Worm (Caenorhabditis elegans): ENCODE data around the gene F13H10.5.

The F13H10.5 gene

DNA sequence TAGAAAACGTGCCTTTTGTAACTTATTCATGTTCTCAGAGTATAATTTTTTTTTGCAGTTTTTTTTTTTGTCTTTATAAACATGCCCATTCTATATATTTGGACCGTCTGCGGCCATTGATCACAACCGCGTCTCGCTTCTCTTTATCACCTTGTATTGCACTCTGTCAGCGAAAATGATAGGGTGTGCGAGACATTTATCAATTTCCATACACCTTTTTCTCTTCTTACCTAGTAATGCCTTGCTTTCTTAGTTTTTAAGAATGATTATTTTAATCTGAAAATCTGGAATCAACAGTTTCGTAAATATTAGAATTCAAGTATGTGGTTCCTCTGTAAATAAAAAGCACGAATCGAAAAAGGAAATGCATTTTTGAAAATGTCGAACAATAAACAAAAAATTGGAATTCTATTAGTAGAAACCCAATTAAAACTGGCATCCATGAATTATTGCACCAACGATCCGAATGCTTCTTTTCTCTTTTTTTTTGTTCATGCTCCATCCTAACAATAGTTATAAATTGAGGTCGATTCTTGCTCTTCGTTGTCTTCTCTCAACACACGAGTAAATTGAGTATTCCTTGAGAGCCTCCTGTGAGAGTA, 46.4 kb downstream of the F13H10.5 start:
- TF ChIP-seq nhr-77 (tag; optimal IDR thresholded peaks at IDR 0.05), result peak; percentile 26
- no peak for TF ChIP-seq ztf-4 (tag; optimal IDR thresholded peaks at IDR 0.05)
- no peak for TF ChIP-seq snpc-4 (tag; optimal IDR thresholded peaks at IDR 0.05)
- no peak for TF ChIP-seq skn-1 (tag; optimal IDR thresholded peaks at IDR 0.05)
- TF ChIP-seq pqm-1 (tag; optimal IDR thresholded peaks at IDR 0.05), result peak; percentile 45
- TF ChIP-seq elt-2 (tag; optimal IDR thresholded peaks at IDR 0.05), result peak; percentile 69
- no peak for TF ChIP-seq nhr-23 (tag; optimal IDR thresholded peaks at IDR 0.05)

DNA sequence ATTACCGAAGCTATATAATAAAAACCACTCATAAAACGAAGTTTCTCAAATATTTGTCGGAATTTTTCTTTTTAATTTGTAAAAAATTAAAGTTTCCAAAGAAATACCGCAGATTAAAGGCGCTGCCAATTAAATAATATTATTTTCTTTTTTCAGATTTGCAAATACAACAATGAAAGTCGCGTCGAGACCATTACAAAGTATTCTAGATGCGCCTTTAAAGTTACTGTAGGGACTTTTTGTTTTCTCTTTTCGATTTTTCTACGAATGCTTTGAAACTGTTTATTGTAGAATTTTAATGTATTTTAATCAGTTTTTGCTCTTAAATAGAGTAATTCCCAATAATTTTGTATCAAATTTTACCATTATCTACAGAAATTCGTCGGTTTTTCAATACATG, 47.4 kb downstream of the F13H10.5 start:
- no peak for TF ChIP-seq unc-39 (tag; optimal IDR thresholded peaks at IDR 0.05)
- no peak for TF ChIP-seq nhr-76 (tag; optimal IDR thresholded peaks at IDR 0.05)
- TF ChIP-seq ztf-4 (tag; optimal IDR thresholded peaks at IDR 0.05), result no peak
- no peak for TF ChIP-seq tbx-2 (tag; optimal IDR thresholded peaks at IDR 0.05)
- TF ChIP-seq jun-1 (tag; optimal IDR thresholded peaks at IDR 0.05), result no peak
- no peak for TF ChIP-seq elt-2 (tag; optimal IDR thresholded peaks at IDR 0.05)
- TF ChIP-seq hmg-11 (tag; optimal IDR thresholded peaks at IDR 0.05), result no peak
- no peak for TF ChIP-seq ceh-28 (tag; optimal IDR thresholded peaks at IDR 0.05)
- no peak for TF ChIP-seq ama-1 (optimal IDR thresholded peaks at IDR 0.05)
- no peak for TF ChIP-seq ZK546.5 (tag; optimal IDR thresholded peaks at IDR 0.05)
- TF ChIP-seq fos-1 (tag; optimal IDR thresholded peaks at IDR 0.05), result no peak
- no peak for TF ChIP-seq ceh-82 (tag; optimal IDR thresholded peaks at IDR 0.05)
- TF ChIP-seq lsy-12 (tag; optimal IDR thresholded peaks at IDR 0.05), result no peak
- no peak for TF ChIP-seq nhr-77 (tag; optimal IDR thresholded peaks at IDR 0.05)
- TF ChIP-seq egl-27 (tag; optimal IDR thresholded peaks at IDR 0.05), result no peak
- no peak for TF ChIP-seq lin-39 (tag; optimal IDR thresholded peaks at IDR 0.05)

DNA sequence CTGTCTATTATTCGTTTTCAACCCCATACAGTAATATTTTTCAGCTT, 47.6 kb downstream of the F13H10.5 start, which contains the start of gene kdin-1:
kdin-1 (plus strand) TSS at position 38 of the 47 bp plus-strand sequence.
- TF ChIP-seq ceh-16 (tag; optimal IDR thresholded peaks at IDR 0.05), result no peak
- no peak for TF ChIP-seq elt-3 (tag; optimal IDR thresholded peaks at IDR 0.05)
- TF ChIP-seq nfya-1 (tag; optimal IDR thresholded peaks at IDR 0.05; ENCODE audit: insufficient read depth), result no peak
- TF ChIP-seq R02D3.7 (tag; optimal IDR thresholded peaks at IDR 0.05), result no peak
- no peak for TF ChIP-seq nhr-25 (tag; optimal IDR thresholded peaks at IDR 0.05)
- no peak for TF ChIP-seq nhr-43 (tag; optimal IDR thresholded peaks at IDR 0.05; ENCODE audit: poor library complexity, severe bottlenecking)
- TF ChIP-seq daf-12 (tag; optimal IDR thresholded peaks at IDR 0.05), result no peak
- TF ChIP-seq ceh-9 (tag; optimal IDR thresholded peaks at IDR 0.05), result no peak
- TF ChIP-seq nhr-76 (tag; optimal IDR thresholded peaks at IDR 0.05), result no peak
- TF ChIP-seq aly-2 (tag; optimal IDR thresholded peaks at IDR 0.05), result no peak
- TF ChIP-seq mml-1 (tag; optimal IDR thresholded peaks at IDR 0.05), result no peak
- no peak for TF ChIP-seq nhr-11 (tag; optimal IDR thresholded peaks at IDR 0.05)
- no peak for TF ChIP-seq nhr-77 (tag; optimal IDR thresholded peaks at IDR 0.05)
- no peak for TF ChIP-seq lsy-12 (tag; optimal IDR thresholded peaks at IDR 0.05)
- TF ChIP-seq nhr-67 (tag; optimal IDR thresholded peaks at IDR 0.05), result no peak
- TF ChIP-seq nhr-237 (tag; optimal IDR thresholded peaks at IDR 0.05), result no peak

DNA sequence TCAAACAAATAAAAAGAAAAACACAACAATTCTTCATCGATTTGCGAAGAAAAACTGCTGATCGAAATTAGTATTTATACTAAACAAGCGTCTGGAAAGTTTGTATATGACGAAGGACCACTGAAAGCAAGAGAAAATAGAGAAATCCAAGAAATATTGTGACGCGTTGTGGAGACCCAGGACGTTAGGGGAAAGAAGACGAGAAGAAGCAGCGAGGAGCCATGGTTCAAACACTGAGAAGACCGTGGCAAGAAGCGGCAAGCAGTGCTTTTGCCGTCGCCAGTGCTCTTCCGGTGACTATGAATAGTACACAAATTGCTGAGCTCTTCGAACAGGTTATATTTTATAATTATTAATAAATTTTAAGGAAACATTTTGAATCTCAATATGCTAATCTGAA, 47.9 kb downstream of the F13H10.5 start:
- TF ChIP-seq elt-3 (tag; optimal IDR thresholded peaks at IDR 0.05) (no peak), elt-2 (tag; optimal IDR thresholded peaks at IDR 0.05) (no peak), pha-4 (tag; optimal IDR thresholded peaks at IDR 0.05) (peak; percentile 20), ztf-11 (tag; optimal IDR thresholded peaks at IDR 0.05) (no peak), nfya-1 (tag; optimal IDR thresholded peaks at IDR 0.05; ENCODE audit: insufficient read depth) (peak; percentile 28), nhr-237 (tag; optimal IDR thresholded peaks at IDR 0.05) (no peak), ceh-28 (tag; optimal IDR thresholded peaks at IDR 0.05) (no peak), ztf-4 (tag; optimal IDR thresholded peaks at IDR 0.05) (no peak), hmg-11 (tag; optimal IDR thresholded peaks at IDR 0.05) (peak; percentile 55), snpc-4 (tag; optimal IDR thresholded peaks at IDR 0.05) (peak; percentile 50)

All from whole organism, L3 larva.